Worm (Caenorhabditis elegans): ENCODE data around the gene cyp-33C2.

ce11 chrV:2201240-2201639 is 18.0 kb downstream of the cyp-33C2 start, which contains the start of gene cyp-32B1:
- TF ChIP-seq elt-1 (tag; optimal IDR thresholded peaks at IDR 0.05; ENCODE audit: borderline replicate concordance, insufficient read depth) (no peak), lin-32 (GFP tag; optimal IDR thresholded peaks at IDR 0.05) (no peak), mab-5 (tag; optimal IDR thresholded peaks at IDR 0.05) (no peak), lin-13 (tag; optimal IDR thresholded peaks at IDR 0.05) (no peak), nhr-76 (tag; optimal IDR thresholded peaks at IDR 0.05) (no peak), mep-1 (tag; optimal IDR thresholded peaks at IDR 0.05) (no peak), unc-62 (GFP tag; optimal IDR thresholded peaks at IDR 0.05) (no peak), ces-1 (GFP tag; optimal IDR thresholded peaks at IDR 0.05) (no peak), nhr-237 (tag; optimal IDR thresholded peaks at IDR 0.05) (no peak), pha-4 (tag; optimal IDR thresholded peaks at IDR 0.05) (no peak), snpc-4 (tag; optimal IDR thresholded peaks at IDR 0.05) (no peak), nhr-12 (tag; optimal IDR thresholded peaks at IDR 0.05) (no peak)

Data from whole organism, mixed stage, embryonic.